Fruit fly (Drosophila melanogaster) Kc167 (cell line): Measurements from ENCODE around the gene CG43342.

ENCODE experiments used
- Myc ChIP-seq: fragments of >200 bp; optimal IDR thresholded peaks from 2 replicates; lab custom pipeline; 2017; ENCODE audit warnings: missing external identifiers
- Sin3A ChIP-seq: fragments of >200 bp; optimal IDR thresholded peaks from 2 replicates; lab custom pipeline; 2018; ENCODE audit warnings: missing external identifiers
- h ChIP-seq: fragments of >200 bp; optimal IDR thresholded peaks from 3 replicates; lab custom pipeline; 2018; ENCODE audit warnings: missing external identifiers
- insv ChIP-seq: fragments of >200 bp; optimal IDR thresholded peaks from 3 replicates; lab custom pipeline; 2018; ENCODE audit warnings: missing external identifiers
- psq ChIP-seq: fragments of >200 bp; optimal IDR thresholded peaks from 2 replicates; lab custom pipeline; 2017; ENCODE audit warnings: missing external identifiers
- ttk ChIP-seq: sonication (Bioruptor generic); optimal IDR thresholded peaks from 2 replicates; lab custom pipeline; 2017; ENCODE audit warnings: missing external identifiers

DNA sequence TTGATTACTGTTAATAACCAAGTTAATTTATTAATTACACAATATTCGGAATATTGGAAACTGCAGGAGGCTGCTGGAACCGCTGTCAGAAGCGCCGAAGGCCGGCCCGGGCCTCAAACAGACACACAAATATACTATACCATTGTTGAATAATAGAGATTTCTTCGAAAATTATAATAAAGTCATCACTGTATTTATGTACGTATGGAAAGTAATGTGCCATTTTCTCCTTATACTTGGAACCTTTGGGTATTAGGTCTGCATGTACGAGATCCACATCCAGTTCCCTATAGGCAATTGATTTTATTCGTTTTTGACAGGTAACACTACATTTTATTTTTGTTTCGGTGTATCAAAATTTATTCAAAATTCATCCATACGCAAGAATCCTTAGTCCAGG lies 8.6 kb upstream of the CG43342 start, which contains the start of gene CG7069:
- no peak for TF ChIP-seq ttk (lab: Kevin White, UChicago)
- TF ChIP-seq insv: no peak
- no peak for TF ChIP-seq h (lab: Kevin White, UChicago)
- no peak for TF ChIP-seq Sin3A
- TF ChIP-seq psq (lab: Kevin White, UChicago): no peak
- TF ChIP-seq Myc (lab: Kevin White, UChicago): no peak
